Fruit fly (Drosophila melanogaster): ENCODE results near the gene CG2004.

The CG2004 gene

DNA sequence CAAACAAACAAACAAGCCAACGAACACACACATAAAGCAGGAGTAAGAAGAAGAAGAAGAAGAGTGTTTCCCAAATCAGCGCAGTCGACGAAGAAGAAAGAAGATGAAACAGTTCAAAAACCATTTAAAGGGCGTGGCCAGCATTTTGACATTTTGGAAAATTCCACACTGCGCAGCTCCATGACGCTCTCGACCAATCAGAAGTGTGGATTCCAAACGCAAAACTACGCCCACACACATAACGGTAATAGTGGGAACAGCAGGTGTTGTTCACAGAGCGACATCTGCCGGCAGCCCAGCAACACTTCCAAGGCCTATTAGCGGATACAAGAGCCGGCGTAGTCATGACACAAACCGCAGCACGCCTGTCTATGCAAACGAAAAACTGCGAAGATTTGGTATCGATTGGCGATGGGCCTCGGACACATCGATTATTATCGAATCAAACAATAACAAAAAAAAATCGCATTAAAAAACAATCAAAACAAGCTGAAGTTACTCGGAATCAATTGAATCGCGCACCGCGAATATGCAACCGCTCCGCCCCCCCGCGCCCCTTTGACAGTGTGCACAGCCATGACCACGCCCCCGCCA, 38.0 kb downstream of the CG2004 start, which contains the start of gene Rubicon (continued):
- TF ChIP-seq CG8359 (GFP tag; optimal IDR thresholded peaks at IDR 0.05; ENCODE audit: borderline replicate concordance), result no peak
- peak; percentile 32 for TF ChIP-seq CG5245 (GFP tag; optimal IDR thresholded peaks at IDR 0.05)
- TF ChIP-seq psq (GFP tag; optimal IDR thresholded peaks at IDR 0.05), result no peak
- no peak for TF ChIP-seq CG43689 (GFP tag; IDR thresholded peaks at IDR 0.05)
- peak; percentile 16 to 24 for TF ChIP-seq Hr51 (GFP tag; optimal IDR thresholded peaks at IDR 0.05)
- TF ChIP-seq CG15073 (GFP tag; optimal IDR thresholded peaks at IDR 0.05), result no peak
- TF ChIP-seq CG17912 (GFP tag; optimal IDR thresholded peaks at IDR 0.05), result peak; percentile 62
- no peak for TF ChIP-seq eyg (GFP tag; optimal IDR thresholded peaks at IDR 0.05)
- no peak for TF ChIP-seq CG10209 (GFP tag; optimal IDR thresholded peaks at IDR 0.05)
- no peak for TF ChIP-seq CG7928 (GFP tag; optimal IDR thresholded peaks at IDR 0.05)
- TF ChIP-seq croc (GFP tag; conservative IDR thresholded peaks at IDR 0.05), result no peak
- TF ChIP-seq TFAM (GFP tag; optimal IDR thresholded peaks at IDR 0.05), result no peak
- TF ChIP-seq CG6791 (GFP tag; IDR thresholded peaks at IDR 0.05; ENCODE audit: partially characterized antibody), result peak; percentile 87
- TF ChIP-seq gsb (GFP tag; IDR thresholded peaks at IDR 0.05), result no peak
- TF ChIP-seq ro (GFP tag; IDR thresholded peaks at IDR 0.05), result no peak
- peak; percentile 31 for TF ChIP-seq nerfin-1 (tag; optimal IDR thresholded peaks at IDR 0.05)
- TF ChIP-seq CG10959 (GFP tag; IDR thresholded peaks at IDR 0.05), result 0 out of 2 replicates have a peak, but pooled peaks have one; percentile 15
- peak; percentile 54 for TF ChIP-seq YL-1 (GFP tag; optimal IDR thresholded peaks at IDR 0.05)
- TF ChIP-seq CG12236 (GFP tag; optimal IDR thresholded peaks at IDR 0.05), result no peak
- TF ChIP-seq CG31365 (tag; optimal IDR thresholded peaks at IDR 0.05), result peak; percentile 56
- TF ChIP-seq CG8944 (GFP tag; optimal IDR thresholded peaks at IDR 0.05), result no peak
- peak; percentile 45; the same call in 1 of the 3 replicates for TF ChIP-seq zfh1 (GFP tag; IDR thresholded peaks at IDR 0.05)
- TF ChIP-seq gro (GFP tag; optimal IDR thresholded peaks at IDR 0.05), result peak; percentile 10
- peak; percentile 36 for TF ChIP-seq Abd-B (GFP tag; optimal IDR thresholded peaks at IDR 0.05)
- no peak for TF ChIP-seq sc (optimal IDR thresholded peaks at IDR 0.05)
- no peak for TF ChIP-seq sc (GFP tag; optimal IDR thresholded peaks at IDR 0.05)
- no peak for TF ChIP-seq tap (tag; optimal IDR thresholded peaks at IDR 0.05)
- peak; percentile 11 for TF ChIP-seq CG15269 (tag; optimal IDR thresholded peaks at IDR 0.05)
- peak; percentile 45 for TF ChIP-seq dmrt11E (tag; optimal IDR thresholded peaks at IDR 0.05)
- TF ChIP-seq Med (GFP tag), result peak; percentile 94
- peak; percentile 49 for TF ChIP-seq ssp (GFP tag; IDR thresholded peaks at IDR 0.05)
- peak; percentile 20; the same call in 1 of the 3 replicates for TF ChIP-seq Optix (GFP tag; IDR thresholded peaks at IDR 0.05)
- peak; percentile 69 for TF ChIP-seq HmgD (GFP tag; optimal IDR thresholded peaks at IDR 0.05)
- TF ChIP-seq CG11093 (GFP tag; IDR thresholded peaks at IDR 0.05), result no peak
- peak in 1 of 2 experiments; percentile 61 for TF ChIP-seq Pdp1 (GFP tag; optimal IDR thresholded peaks at IDR 0.05)
- TF ChIP-seq dysf (GFP tag; IDR thresholded peaks at IDR 0.05), result peak; percentile 43; the same call in 1 of the 3 replicates
- TF ChIP-seq sisA (GFP tag; IDR thresholded peaks at IDR 0.05), result no peak
- peak; percentile 86 for TF ChIP-seq abd-A (tag; optimal IDR thresholded peaks at IDR 0.05)
- TF ChIP-seq CG2199 (GFP tag; IDR thresholded peaks at IDR 0.05), result 0 out of 3 replicates have a peak, but pooled peaks have one; percentile 58
- TF ChIP-seq bcd (GFP tag; optimal IDR thresholded peaks at IDR 0.05), result peak; percentile 32
- TF ChIP-seq pnt (GFP tag; optimal IDR thresholded peaks at IDR 0.05), result no peak
- no peak for TF ChIP-seq CG32772 (GFP tag; IDR thresholded peaks at IDR 0.05)
- peak; percentile 6 for TF ChIP-seq Deaf1 (tag; optimal IDR thresholded peaks at IDR 0.05)
- no peak for TF ChIP-seq disco-r (GFP tag; optimal IDR thresholded peaks at IDR 0.05)
- TF ChIP-seq nom (GFP tag; optimal IDR thresholded peaks at IDR 0.05), result peak; percentile 86
- TF ChIP-seq pita (GFP tag; optimal IDR thresholded peaks at IDR 0.05), result peak; percentile 97
- TF ChIP-seq CG13287 (GFP tag; IDR thresholded peaks at IDR 0.05; ENCODE audit: partially characterized antibody), result peak; percentile 93
- no peak for TF ChIP-seq Hr3 (GFP tag; optimal IDR thresholded peaks at IDR 0.05)
- TF ChIP-seq usp (GFP tag; optimal IDR thresholded peaks at IDR 0.05), result no peak
- no peak for TF ChIP-seq CG6254 (GFP tag; optimal IDR thresholded peaks at IDR 0.05)

Data from whole organism, embryonic.